Worm (Caenorhabditis elegans): ENCODE measurements around the gene nhr-242.

DNA sequence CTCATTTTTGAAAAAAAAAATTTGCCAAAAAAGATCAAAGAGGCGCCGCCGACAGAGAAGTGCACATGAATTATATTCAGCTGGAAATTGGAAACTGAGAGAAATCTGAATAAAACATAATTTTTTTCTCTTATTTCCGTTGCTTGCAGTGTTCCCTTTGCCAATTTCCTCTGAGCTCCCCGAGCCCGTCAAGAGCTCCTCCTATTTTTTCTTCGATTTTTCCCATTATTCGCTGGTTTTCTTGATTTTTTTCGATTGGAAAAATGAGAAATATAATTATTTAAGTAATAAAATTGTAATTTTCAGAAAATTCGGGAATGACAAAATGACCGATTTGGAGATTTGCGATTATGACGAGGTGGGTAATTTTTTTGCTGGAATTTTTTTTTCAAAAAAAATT lies 39.4 kb downstream of the nhr-242 start, which contains the start of gene sprr-3:
- no peak for TF ChIP-seq nhr-76 (tag; optimal IDR thresholded peaks at IDR 0.05)
- no peak for TF ChIP-seq zfp-2 (tag; optimal IDR thresholded peaks at IDR 0.05)
- TF ChIP-seq fkh-10 (GFP tag; optimal IDR thresholded peaks at IDR 0.05): no peak
- TF ChIP-seq hmg-1.1 (GFP tag; IDR thresholded peaks at IDR 0.05): no peak
- TF ChIP-seq set-16 (GFP tag; IDR thresholded peaks at IDR 0.05): no peak
- no peak for TF ChIP-seq pqm-1 (tag; optimal IDR thresholded peaks at IDR 0.05)
- TF ChIP-seq skn-1 (tag; optimal IDR thresholded peaks at IDR 0.05): no peak
- no peak for TF ChIP-seq nhr-237 (tag; optimal IDR thresholded peaks at IDR 0.05)
- no peak for TF ChIP-seq T26A8.4 (GFP tag; IDR thresholded peaks at IDR 0.05)
- no peak for TF ChIP-seq lsy-2 (tag; optimal IDR thresholded peaks at IDR 0.05)
- no peak for TF ChIP-seq pha-4 (GFP tag; IDR thresholded peaks at IDR 0.05)
- no peak for TF ChIP-seq pha-4 (tag; optimal IDR thresholded peaks at IDR 0.05)

Data from whole organism, L4 larva.